Comparison of ENCODE assay signal across 3 worm cellular contexts in genomic region chrIII:5080700-5081572, ce11.
TF ChIP-seq lines count a peak whose summit lies in the region.

No protein-coding gene starts in this region.

TF ChIP-seq in whole organism, L1 larva, 84 proteins besides CTCF, POLR2A, EP300 and RAD21 (continued from another document and continues in another):
- TF ChIP-seq mef-2 (tag; optimal IDR thresholded peaks at IDR 0.05; lab: Kevin White, UChicago) (no peak), snpc-4 (tag; optimal IDR thresholded peaks at IDR 0.05; lab: Kevin White, UChicago) (peak; percentile 99), elt-2 (tag; optimal IDR thresholded peaks at IDR 0.05; lab: Kevin White, UChicago) (peak; percentile 77), fkh-8 (tag; optimal IDR thresholded peaks at IDR 0.05; lab: Kevin White, UChicago) (peak; percentile 79), snu-23 (GFP tag; optimal IDR thresholded peaks at IDR 0.05; lab: Kevin White, UChicago) (peak; percentile 91), ama-1 (optimal IDR thresholded peaks at IDR 0.05; lab: Kevin White, UChicago) (peak; percentile 77), grh-1 (GFP tag; IDR thresholded peaks at IDR 0.05; lab: Robert Waterston, UW) (peak; percentile 82), aly-2 (tag; optimal IDR thresholded peaks at IDR 0.05; lab: Kevin White, UChicago) (peak; percentile 49), ceh-82 (tag; optimal IDR thresholded peaks at IDR 0.05; lab: Kevin White, UChicago) (peak; percentile 3 to 90 (median 89)), hpl-2 (GFP tag; optimal IDR thresholded peaks at IDR 0.05; lab: Kevin White, UChicago) (no peak), tlp-1 (tag; optimal IDR thresholded peaks at IDR 0.05; lab: Kevin White, UChicago) (no peak), dpl-1 (GFP tag; optimal IDR thresholded peaks at IDR 0.05; lab: Kevin White, UChicago) (peak; percentile 43 to 67 (median 49)), lin-13 (GFP tag; optimal IDR thresholded peaks at IDR 0.05; lab: Kevin White, UChicago) (peak; percentile 57), ceh-63 (GFP tag; optimal IDR thresholded peaks at IDR 0.05; lab: Kevin White, UChicago) (no peak), elt-3 (tag; optimal IDR thresholded peaks at IDR 0.05; lab: Kevin White, UChicago) (peak in 5 of 6 experiments; percentile 1 to 41 (median 39)), vab-15 (tag; optimal IDR thresholded peaks at IDR 0.05; lab: Kevin White, UChicago) (no peak), zip-4 (GFP tag; optimal IDR thresholded peaks at IDR 0.05; lab: Kevin White, UChicago) (peak; percentile 80), C04F5.9 (tag; optimal IDR thresholded peaks at IDR 0.05; lab: Kevin White, UChicago) (peak; percentile 58), blmp-1 (tag; optimal IDR thresholded peaks at IDR 0.05; lab: Kevin White, UChicago) (no peak), dsc-1 (tag; optimal IDR thresholded peaks at IDR 0.05; lab: Kevin White, UChicago) (peak; percentile 87), nhr-20 (tag; optimal IDR thresholded peaks at IDR 0.05; lab: Kevin White, UChicago) (peak; percentile 87), swsn-7 (tag; optimal IDR thresholded peaks at IDR 0.05; lab: Kevin White, UChicago) (peak; percentile 91), ceh-88 (GFP tag; IDR thresholded peaks at IDR 0.05; lab: Robert Waterston, UW) (peak; percentile 82), lin-15B (tag; optimal IDR thresholded peaks at IDR 0.05; lab: Kevin White, UChicago) (peak; percentile 37), ceh-90 (tag; optimal IDR thresholded peaks at IDR 0.05; lab: Kevin White, UChicago) (peak; percentile 38), ces-1 (GFP tag; optimal IDR thresholded peaks at IDR 0.05; lab: Kevin White, UChicago) (no peak), nhr-237 (tag; optimal IDR thresholded peaks at IDR 0.05; lab: Kevin White, UChicago) (no peak), hlh-4 (tag; optimal IDR thresholded peaks at IDR 0.05; lab: Kevin White, UChicago) (peak; percentile 10), nhr-47 (tag; optimal IDR thresholded peaks at IDR 0.05; lab: Kevin White, UChicago) (peak; percentile 95), tbx-2 (tag; optimal IDR thresholded peaks at IDR 0.05; lab: Kevin White, UChicago) (peak; percentile 89), rnt-1 (tag; optimal IDR thresholded peaks at IDR 0.05; lab: Kevin White, UChicago) (peak; percentile 91), lin-14 (GFP tag; optimal IDR thresholded peaks at IDR 0.05; lab: Kevin White, UChicago) (peak; percentile 87), irx-1 (tag; optimal IDR thresholded peaks at IDR 0.05; lab: Kevin White, UChicago) (peak; percentile 83), jun-1 (tag; optimal IDR thresholded peaks at IDR 0.05; lab: Kevin White, UChicago) (peak; percentile 63), nhr-84 (tag; optimal IDR thresholded peaks at IDR 0.05; lab: Kevin White, UChicago) (no peak), sptf-1 (tag; optimal IDR thresholded peaks at IDR 0.05; lab: Kevin White, UChicago) (no peak), ets-5 (GFP tag; IDR thresholded peaks at IDR 0.05; lab: Robert Waterston, UW) (no peak), nhr-85 (tag; lab: Kevin White, UChicago) (peak; percentile 97), pax-3 (tag; optimal IDR thresholded peaks at IDR 0.05; lab: Kevin White, UChicago) (peak; percentile 84), nhr-11 (tag; optimal IDR thresholded peaks at IDR 0.05; lab: Kevin White, UChicago) (no peak), zag-1 (tag; optimal IDR thresholded peaks at IDR 0.05; lab: Kevin White, UChicago) (no peak), nhr-71 (tag; optimal IDR thresholded peaks at IDR 0.05; lab: Kevin White, UChicago) (peak; percentile 94), lin-39 (tag; optimal IDR thresholded peaks at IDR 0.05; lab: Kevin White, UChicago) (peak; percentile 68), efl-1 (optimal IDR thresholded peaks at IDR 0.05; lab: Kevin White, UChicago) (peak; percentile 65 to 79), efl-1 (GFP tag; optimal IDR thresholded peaks at IDR 0.05 in 1 of 2; lab: Kevin White, UChicago) (peak; percentile 43 to 97)

TF ChIP-seq in whole organism, L3 larva, 47 proteins besides CTCF, POLR2A, EP300 and RAD21 (continued from another document):
- TF ChIP-seq fkh-10 (GFP tag; optimal IDR thresholded peaks at IDR 0.05; lab: Kevin White, UChicago), result peak; percentile 33
- TF ChIP-seq ceh-28 (tag; optimal IDR thresholded peaks at IDR 0.05; lab: Kevin White, UChicago), result peak; percentile 19
- TF ChIP-seq nhr-237 (tag; optimal IDR thresholded peaks at IDR 0.05; lab: Kevin White, UChicago), result no peak
- peak; percentile 49 for TF ChIP-seq pha-4 (tag; optimal IDR thresholded peaks at IDR 0.05; lab: Kevin White, UChicago)
- peak; percentile 61 for TF ChIP-seq nhr-23 (tag; optimal IDR thresholded peaks at IDR 0.05; lab: Kevin White, UChicago)
- peak; percentile 32 for TF ChIP-seq nhr-11 (tag; optimal IDR thresholded peaks at IDR 0.05; lab: Kevin White, UChicago)
- TF ChIP-seq jun-1 (tag; optimal IDR thresholded peaks at IDR 0.05; lab: Kevin White, UChicago), result peak; percentile 47
- TF ChIP-seq sea-2 (GFP tag; optimal IDR thresholded peaks at IDR 0.05; lab: Kevin White, UChicago), result no peak
- TF ChIP-seq nfya-1 (tag; optimal IDR thresholded peaks at IDR 0.05; lab: Kevin White, UChicago; ENCODE audit: insufficient read depth), result peak; percentile 69
- TF ChIP-seq lin-15B (tag; optimal IDR thresholded peaks at IDR 0.05; lab: Kevin White, UChicago), result peak; percentile 45
- TF ChIP-seq nhr-77 (tag; optimal IDR thresholded peaks at IDR 0.05; lab: Kevin White, UChicago), result peak; percentile 33
- no peak for TF ChIP-seq mml-1 (tag; optimal IDR thresholded peaks at IDR 0.05; lab: Kevin White, UChicago)
- peak; percentile 77 for TF ChIP-seq ztf-4 (tag; optimal IDR thresholded peaks at IDR 0.05; lab: Kevin White, UChicago)
- TF ChIP-seq elt-2 (tag; optimal IDR thresholded peaks at IDR 0.05; lab: Kevin White, UChicago), result peak; percentile 65
- TF ChIP-seq tbx-2 (tag; optimal IDR thresholded peaks at IDR 0.05; lab: Kevin White, UChicago), result peak; percentile 89
- TF ChIP-seq nhr-12 (tag; optimal IDR thresholded peaks at IDR 0.05; lab: Kevin White, UChicago), result no peak
- TF ChIP-seq nhr-43 (tag; optimal IDR thresholded peaks at IDR 0.05; lab: Kevin White, UChicago; ENCODE audit: poor library complexity, severe bottlenecking), result peak; percentile 87
- no peak for TF ChIP-seq fkh-2 (tag; optimal IDR thresholded peaks at IDR 0.05; lab: Kevin White, UChicago)
- peak; percentile 91 for TF ChIP-seq hmg-11 (tag; optimal IDR thresholded peaks at IDR 0.05; lab: Kevin White, UChicago)
- peak; percentile 81 for TF ChIP-seq ceh-82 (tag; optimal IDR thresholded peaks at IDR 0.05; lab: Kevin White, UChicago)
- TF ChIP-seq nhr-67 (tag; optimal IDR thresholded peaks at IDR 0.05; lab: Kevin White, UChicago), result no peak
TF ChIP-seq in whole organism, L3 larva: peak in this region for 23.

TF ChIP-seq in whole organism, young adult, 124 proteins besides CTCF, POLR2A, EP300 and RAD21 (continued from another document and continues in another):
- TF ChIP-seq K11D2.4 (GFP tag; IDR thresholded peaks at IDR 0.05; lab: Robert Waterston, UW) (peak; percentile 82), nhr-27 (tag; optimal IDR thresholded peaks at IDR 0.05; lab: Kevin White, UChicago) (no peak), egrh-3 (GFP tag; IDR thresholded peaks at IDR 0.05; lab: Robert Waterston, UW) (0 out of 2 replicates have a peak, but pooled peaks have one; percentile 28), let-607 (tag; optimal IDR thresholded peaks at IDR 0.05; lab: Kevin White, UChicago) (peak; percentile 61 to 65), rec-8 (tag; optimal IDR thresholded peaks at IDR 0.05; lab: Kevin White, UChicago) (peak; percentile 57 to 90), ztf-28 (GFP tag; IDR thresholded peaks at IDR 0.05; lab: Robert Waterston, UW) (peak; percentile 91), ztf-3 (GFP tag; optimal IDR thresholded peaks at IDR 0.05; lab: Kevin White, UChicago) (peak; percentile 13), ccch-3 (GFP tag; optimal IDR thresholded peaks at IDR 0.05; lab: Kevin White, UChicago) (no peak), tbp1 (GFP tag; optimal IDR thresholded peaks at IDR 0.05; lab: Kevin White, UChicago) (peak; percentile 86), mel-28 (tag; optimal IDR thresholded peaks at IDR 0.05; lab: Kevin White, UChicago; ENCODE audit: borderline replicate concordance) (peak; percentile 40), Y53F4B.3 (GFP tag; IDR thresholded peaks at IDR 0.05; lab: Robert Waterston, UW) (peak; percentile 87), nhr-80 (tag; optimal IDR thresholded peaks at IDR 0.05; lab: Kevin White, UChicago) (peak; percentile 55), lin-40 (tag; optimal IDR thresholded peaks at IDR 0.05; lab: Kevin White, UChicago) (peak; percentile 91), ztf-26 (tag; optimal IDR thresholded peaks at IDR 0.05; lab: Kevin White, UChicago) (peak; percentile 69), dpl-1 (GFP tag; optimal IDR thresholded peaks at IDR 0.05; lab: Kevin White, UChicago) (no peak), T26A5.8 (tag; optimal IDR thresholded peaks at IDR 0.05; lab: Kevin White, UChicago) (peak; percentile 81), F39B2.1 (GFP tag; IDR thresholded peaks at IDR 0.05; lab: Robert Waterston, UW) (no peak), lir-1 (GFP tag; conservative IDR thresholded peaks at IDR 0.05; lab: Robert Waterston, UW) (peak; percentile 53; the same call in 1 of the 2 replicates), gei-17 (GFP tag; optimal IDR thresholded peaks at IDR 0.05; lab: Kevin White, UChicago) (peak; percentile 54), fkh-3 (tag; optimal IDR thresholded peaks at IDR 0.05; lab: Kevin White, UChicago) (peak; percentile 92), B0261.1 (tag; optimal IDR thresholded peaks at IDR 0.05; lab: Kevin White, UChicago) (peak; percentile 75), C17E4.6 (GFP tag; IDR thresholded peaks at IDR 0.05; lab: Robert Waterston, UW) (peak; percentile 81), bed-1 (GFP tag; IDR thresholded peaks at IDR 0.05; lab: Robert Waterston, UW) (peak; percentile 96), madf-3 (GFP tag; IDR thresholded peaks at IDR 0.05; lab: Robert Waterston, UW) (peak; percentile 76; the same call in 1 of the 2 replicates), lsy-27 (tag; optimal IDR thresholded peaks at IDR 0.05; lab: Kevin White, UChicago; ENCODE audit: borderline replicate concordance, insufficient read depth) (peak; percentile 9), sptf-2 (GFP tag; optimal IDR thresholded peaks at IDR 0.05; lab: Kevin White, UChicago) (peak; percentile 42), dpff-1 (tag; optimal IDR thresholded peaks at IDR 0.05; lab: Kevin White, UChicago) (no peak), madf-6 (GFP tag; IDR thresholded peaks at IDR 0.05; lab: Robert Waterston, UW) (peak; percentile 87), B0336.3 (GFP tag; IDR thresholded peaks at IDR 0.05; lab: Robert Waterston, UW) (peak; percentile 91), pbrm-1 (GFP tag; IDR thresholded peaks at IDR 0.05; lab: Robert Waterston, UW) (peak; percentile 88), nfya-1 (tag; optimal IDR thresholded peaks at IDR 0.05; lab: Kevin White, UChicago; ENCODE audit: borderline replicate concordance, insufficient read depth) (no peak), tbx-9 (tag; optimal IDR thresholded peaks at IDR 0.05; lab: Kevin White, UChicago; ENCODE audit: borderline replicate concordance) (no peak), mes-4 (tag; optimal IDR thresholded peaks at IDR 0.05; lab: Kevin White, UChicago) (peak; percentile 70), F55B11.4 (tag; optimal IDR thresholded peaks at IDR 0.05; lab: Kevin White, UChicago; ENCODE audit: borderline replicate concordance, insufficient read depth) (peak; percentile 2), hsf-1 (GFP tag; IDR thresholded peaks at IDR 0.05; lab: Robert Waterston, UW) (peak; percentile 81), ama-1 (optimal IDR thresholded peaks at IDR 0.05; lab: Kevin White, UChicago) (peak; percentile 83), ama-1 (GFP tag; optimal IDR thresholded peaks at IDR 0.05; lab: Kevin White, UChicago) (peak; percentile 81 to 87), F57A8.1 (GFP tag; optimal IDR thresholded peaks at IDR 0.05; lab: Kevin White, UChicago) (no peak), xnd-1 (tag; optimal IDR thresholded peaks at IDR 0.05; lab: Kevin White, UChicago) (peak; percentile 63), madf-10 (tag; optimal IDR thresholded peaks at IDR 0.05; lab: Kevin White, UChicago) (peak; percentile 18), dox-1 (GFP tag; IDR thresholded peaks at IDR 0.05; lab: Robert Waterston, UW) (peak; percentile 88), attf-6 (GFP tag; IDR thresholded peaks at IDR 0.05; lab: Robert Waterston, UW) (peak; percentile 70), Y79H2A.3 (GFP tag; conservative IDR thresholded peaks at IDR 0.05; lab: Robert Waterston, UW) (0 out of 2 replicates have a peak, but pooled peaks have one; percentile 35), F57C9.4 (tag; optimal IDR thresholded peaks at IDR 0.05; lab: Kevin White, UChicago) (no peak), hlh-12 (tag; optimal IDR thresholded peaks at IDR 0.05; lab: Kevin White, UChicago) (peak; percentile 72), die-1 (tag; optimal IDR thresholded peaks at IDR 0.05; lab: Kevin White, UChicago) (peak; percentile 91), him-1 (tag; optimal IDR thresholded peaks at IDR 0.05; lab: Kevin White, UChicago) (peak; percentile 86), lsl-1 (GFP tag; optimal IDR thresholded peaks at IDR 0.05; lab: Kevin White, UChicago) (peak; percentile 61), Y53G8AR.9 (GFP tag; conservative IDR thresholded peaks at IDR 0.05; lab: Robert Waterston, UW) (peak; percentile 88), B0035.1 (tag; optimal IDR thresholded peaks at IDR 0.05; lab: Kevin White, UChicago) (peak; percentile 80), pha-4 (tag; optimal IDR thresholded peaks at IDR 0.05; lab: Kevin White, UChicago) (peak; percentile 3), F22D6.2 (tag; optimal IDR thresholded peaks at IDR 0.05; lab: Kevin White, UChicago) (peak; percentile 62), ceh-58 (GFP tag; IDR thresholded peaks at IDR 0.05; lab: Robert Waterston, UW) (0 out of 2 replicates have a peak, but pooled peaks have one; percentile 84), tlf-1 (GFP tag; optimal IDR thresholded peaks at IDR 0.05; lab: Kevin White, UChicago) (peak; percentile 86), aptf-3 (GFP tag; IDR thresholded peaks at IDR 0.05; lab: Robert Waterston, UW) (peak; percentile 93), F33H1.4 (GFP tag; IDR thresholded peaks at IDR 0.05; lab: Robert Waterston, UW) (peak; percentile 90), Y67H2A.10 (GFP tag; conservative IDR thresholded peaks at IDR 0.05; lab: Robert Waterston, UW) (peak; percentile 12; the same call in 1 of the 2 replicates), efl-1 (GFP tag; optimal IDR thresholded peaks at IDR 0.05; lab: Kevin White, UChicago) (peak; percentile 25), F37B4.10 (GFP tag; IDR thresholded peaks at IDR 0.05; lab: Robert Waterston, UW) (0 out of 2 replicates have a peak, but pooled peaks have one; percentile 73), C06A6.2 (GFP tag; conservative IDR thresholded peaks at IDR 0.05; lab: Robert Waterston, UW) (peak; percentile 74), nfya-2 (GFP tag; IDR thresholded peaks at IDR 0.05; lab: Robert Waterston, UW) (0 out of 2 replicates have a peak, but pooled peaks have one; percentile 81), akir-1 (GFP tag; optimal IDR thresholded peaks at IDR 0.05; lab: Kevin White, UChicago) (no peak), rcor-1 (GFP tag; IDR thresholded peaks at IDR 0.05; lab: Robert Waterston, UW) (peak; percentile 78), cebp-1 (GFP tag; IDR thresholded peaks at IDR 0.05; lab: Robert Waterston, UW) (peak; percentile 59), cebp-1 (tag; optimal IDR thresholded peaks at IDR 0.05; lab: Kevin White, UChicago) (peak; percentile 83), hrde-1 (tag; optimal IDR thresholded peaks at IDR 0.05; lab: Kevin White, UChicago; ENCODE audit: borderline replicate concordance) (peak; percentile 93), hlh-26 (GFP tag; conservative IDR thresholded peaks at IDR 0.05; lab: Robert Waterston, UW) (no peak), repo-1 (tag; optimal IDR thresholded peaks at IDR 0.05; lab: Kevin White, UChicago) (peak; percentile 95), ekl-4 (GFP tag; IDR thresholded peaks at IDR 0.05; lab: Robert Waterston, UW) (peak; percentile 91), nhr-90 (tag; optimal IDR thresholded peaks at IDR 0.05; lab: Kevin White, UChicago) (peak; percentile 89), snpc-1.3 (tag; optimal IDR thresholded peaks at IDR 0.05; lab: Kevin White, UChicago; ENCODE audit: insufficient read depth) (peak; percentile 70)
